ENCODE assay signal across 4 fruit fly cellular contexts in the genomic region with DNA sequence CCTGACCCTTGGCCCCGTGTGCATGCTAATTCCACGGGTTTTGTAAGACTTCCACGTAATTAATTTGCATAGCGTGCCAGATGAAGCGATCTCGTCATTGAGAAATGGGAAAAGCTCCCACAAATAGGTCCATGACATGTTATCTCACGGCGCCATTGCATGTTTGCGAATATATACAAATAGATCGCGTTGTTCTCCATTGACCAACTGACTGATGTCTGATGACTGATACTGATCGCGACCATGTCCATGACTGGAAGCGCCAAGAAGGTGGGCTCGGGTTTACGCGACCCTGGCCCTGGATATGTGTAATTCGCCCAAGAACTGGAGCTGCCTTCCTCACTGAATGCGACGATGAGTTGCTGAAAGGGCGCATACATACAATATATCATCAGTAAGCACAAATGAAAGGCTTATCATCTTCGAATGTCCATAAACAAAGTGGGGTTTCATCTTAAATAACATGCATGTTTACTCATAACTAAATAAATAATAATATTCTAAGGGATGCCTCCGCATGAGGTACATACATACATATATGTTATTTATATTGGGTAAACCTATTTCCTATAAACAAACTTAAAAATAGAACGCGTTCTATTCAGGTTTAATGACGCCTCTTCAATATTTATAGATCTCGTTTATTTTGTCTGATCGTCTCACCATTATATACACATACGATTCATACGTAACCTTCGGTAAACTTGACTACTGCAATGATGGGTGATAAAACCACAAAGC.
TF ChIP-seq lines count a peak whose summit lies in the region.

No protein-coding gene starts in this region.

- TF ChIP-seq CTCF in whole organism, embryonic (GFP tag; optimal IDR thresholded peaks at IDR 0.05; lab: Kevin White, UChicago) = no peak

TF ChIP-seq in whole organism, adult, 20 proteins besides CTCF, POLR2A, EP300 and RAD21:
- no peak for TF ChIP-seq kay (GFP tag; lab: Kevin White, UChicago; ENCODE audit: borderline replicate concordance)
- TF ChIP-seq CG11617 (GFP tag; optimal IDR thresholded peaks at IDR 0.05; lab: Kevin White, UChicago) = no peak
- TF ChIP-seq Crg-1 (GFP tag; optimal IDR thresholded peaks at IDR 0.05; lab: Kevin White, UChicago) = no peak
- TF ChIP-seq ovo (GFP tag; optimal IDR thresholded peaks at IDR 0.05; lab: Kevin White, UChicago) = peak; percentile 67
- no peak for TF ChIP-seq CG1620 (GFP tag; optimal IDR thresholded peaks at IDR 0.05; lab: Kevin White, UChicago)
- peak; percentile 30 for TF ChIP-seq CG33017 (tag; optimal IDR thresholded peaks at IDR 0.05; lab: Kevin White, UChicago)
- TF ChIP-seq pad (GFP tag; optimal IDR thresholded peaks at IDR 0.05; lab: Kevin White, UChicago) = peak; percentile 36
- TF ChIP-seq CG7045 (GFP tag; optimal IDR thresholded peaks at IDR 0.05; lab: Kevin White, UChicago) = peak; percentile 64
- TF ChIP-seq cnc (optimal IDR thresholded peaks at IDR 0.05; lab: Kevin White, UChicago) = no peak
- no peak for TF ChIP-seq Hr96 (GFP tag; optimal IDR thresholded peaks at IDR 0.05; lab: Kevin White, UChicago)
- no peak for TF ChIP-seq Clk (GFP tag; optimal IDR thresholded peaks at IDR 0.05; lab: Kevin White, UChicago)
- TF ChIP-seq toe (GFP tag; optimal IDR thresholded peaks at IDR 0.05; lab: Kevin White, UChicago) = peak; percentile 6
- no peak for TF ChIP-seq Mnt (GFP tag; optimal IDR thresholded peaks at IDR 0.05; lab: Kevin White, UChicago)
- no peak for TF ChIP-seq bab1 (GFP tag; optimal IDR thresholded peaks at IDR 0.05; lab: Kevin White, UChicago)
- TF ChIP-seq tj (GFP tag; optimal IDR thresholded peaks at IDR 0.05; lab: Kevin White, UChicago) = no peak
- TF ChIP-seq CG14711 (tag; optimal IDR thresholded peaks at IDR 0.05; lab: Kevin White, UChicago) = peak; percentile 30
- TF ChIP-seq CG7101 (tag; optimal IDR thresholded peaks at IDR 0.05; lab: Kevin White, UChicago) = peak; percentile 76
- TF ChIP-seq CG12768 (GFP tag; optimal IDR thresholded peaks at IDR 0.05; lab: Kevin White, UChicago) = no peak
- peak; percentile 70 for TF ChIP-seq cic (GFP tag; optimal IDR thresholded peaks at IDR 0.05; lab: Kevin White, UChicago)
- TF ChIP-seq CG5204 (GFP tag; optimal IDR thresholded peaks at IDR 0.05; lab: Kevin White, UChicago) = no peak

TF ChIP-seq in whole organism, embryonic, 481 proteins besides CTCF, POLR2A, EP300 and RAD21 (continues in another document):
- TF ChIP-seq Asciz (GFP tag; optimal IDR thresholded peaks at IDR 0.05; lab: Kevin White, UChicago) (peak; percentile 75), zfh1 (GFP tag; IDR thresholded peaks at IDR 0.05; lab: Robert Waterston, UW) (peak; percentile 46; the same call in 1 of the 3 replicates), CG10543 (GFP tag; optimal IDR thresholded peaks at IDR 0.05; lab: Kevin White, UChicago) (peak; percentile 46), CG12942 (GFP tag; optimal IDR thresholded peaks at IDR 0.05; lab: Kevin White, UChicago) (peak; percentile 1), Med (GFP tag; lab: Kevin White, UChicago) (peak; percentile 80), CG8924 (tag; optimal IDR thresholded peaks at IDR 0.05; lab: Kevin White, UChicago) (peak; percentile 48), lab (GFP tag; optimal IDR thresholded peaks at IDR 0.05; lab: Kevin White, UChicago) (peak; percentile 63), CG10209 (GFP tag; optimal IDR thresholded peaks at IDR 0.05; lab: Kevin White, UChicago) (peak; percentile 55), ab (GFP tag; optimal IDR thresholded peaks at IDR 0.05; lab: Kevin White, UChicago) (no peak), sc (optimal IDR thresholded peaks at IDR 0.05; lab: Kevin White, UChicago) (no peak), sc (GFP tag; optimal IDR thresholded peaks at IDR 0.05; lab: Kevin White, UChicago) (peak; percentile 64), CG18262 (tag; optimal IDR thresholded peaks at IDR 0.05; lab: Kevin White, UChicago) (peak; percentile 68), pan (optimal IDR thresholded peaks at IDR 0.05; lab: Kevin White, UChicago) (no peak), pan (GFP tag; optimal IDR thresholded peaks at IDR 0.05 in 1 of 2, IDR thresholded peaks at IDR 0.05 in 1 of 2) (no peak), salm (tag; optimal IDR thresholded peaks at IDR 0.05; lab: Kevin White, UChicago) (peak; percentile 50), chm (GFP tag; IDR thresholded peaks at IDR 0.05; lab: Robert Waterston, UW) (no peak; the same call in 1 of the 2 replicates), Sry-β (GFP tag; optimal IDR thresholded peaks at IDR 0.05; lab: Kevin White, UChicago) (no peak), wek (GFP tag; optimal IDR thresholded peaks at IDR 0.05; lab: Kevin White, UChicago) (peak; percentile 27), CG5245 (GFP tag; optimal IDR thresholded peaks at IDR 0.05; lab: Kevin White, UChicago) (peak; percentile 21), CG17385 (GFP tag; optimal IDR thresholded peaks at IDR 0.05; lab: Kevin White, UChicago) (peak; percentile 20), Fer3 (tag; optimal IDR thresholded peaks at IDR 0.05; lab: Kevin White, UChicago) (peak; percentile 30), Sin3A (optimal IDR thresholded peaks at IDR 0.05; lab: Kevin White, UChicago) (no peak)

TF ChIP-seq in whole organism, prepupa, 60 proteins besides CTCF, POLR2A, EP300 and RAD21:
- TF ChIP-seq svp (GFP tag; lab: Kevin White, UChicago) = peak; percentile 72
- peak; percentile 40 for TF ChIP-seq Eip78C (GFP tag; lab: Kevin White, UChicago)
- TF ChIP-seq CG11902 (GFP tag; optimal IDR thresholded peaks at IDR 0.05; lab: Kevin White, UChicago) = no peak
- TF ChIP-seq fkh (GFP tag; optimal IDR thresholded peaks at IDR 0.05; lab: Kevin White, UChicago) = peak; percentile 82

TF ChIP-seq in whole organism, pupa, 21 proteins besides CTCF, POLR2A, EP300 and RAD21:
- TF ChIP-seq gl (tag; optimal IDR thresholded peaks at IDR 0.05; lab: Kevin White, UChicago) = no peak
- TF ChIP-seq EcR (GFP tag; optimal IDR thresholded peaks at IDR 0.05; lab: Kevin White, UChicago) = peak; percentile 70
